Worm (Caenorhabditis elegans) whole organism, dauer: ENCODE data around the gene nhr-116.
"Not testable (repeated sequence)": the region's sequence is repeated elsewhere in the genome, so short reads cannot be mapped to it uniquely, and the experiment has no call there.

Experiments used
- unc-62 ChIP-seq: sonication (generic microtip); optimal IDR thresholded peaks from 2 replicates; lab custom pipeline; 2017; ENCODE audit warnings: missing biosample characterization, missing genetic modification reagents, missing genetic modification characterization

nhr-116 gene

DNA sequence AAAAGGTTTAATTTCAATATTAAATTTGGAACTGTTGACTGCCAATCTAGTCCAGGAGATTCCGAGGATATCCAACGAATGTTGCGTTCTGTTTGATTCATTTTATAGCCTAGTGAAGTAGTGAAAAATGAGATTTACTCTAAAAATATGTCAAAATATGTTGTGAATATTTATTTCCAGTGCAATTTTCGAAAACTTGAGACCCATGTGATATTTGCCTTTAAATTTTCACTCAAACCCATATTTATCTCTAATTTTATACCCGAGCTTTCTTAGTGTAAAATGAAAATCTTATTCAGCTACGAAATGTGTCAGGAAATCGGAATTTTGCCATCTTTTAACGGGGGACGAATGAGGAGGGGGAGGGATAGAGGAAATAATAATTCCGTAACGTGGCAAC lies 2.2 kb upstream of the nhr-116 start, which contains the start of gene F09C6.16:
TSS of gene F09C6.16 (minus strand) at position 101 of the 400 bp plus-strand sequence.
- TF ChIP-seq unc-62 = no peak

- no peak for TF ChIP-seq unc-62
These were observed 1.2 kb upstream of the nhr-116 start for ce11 chrV:16910864-16911263.

DNA sequence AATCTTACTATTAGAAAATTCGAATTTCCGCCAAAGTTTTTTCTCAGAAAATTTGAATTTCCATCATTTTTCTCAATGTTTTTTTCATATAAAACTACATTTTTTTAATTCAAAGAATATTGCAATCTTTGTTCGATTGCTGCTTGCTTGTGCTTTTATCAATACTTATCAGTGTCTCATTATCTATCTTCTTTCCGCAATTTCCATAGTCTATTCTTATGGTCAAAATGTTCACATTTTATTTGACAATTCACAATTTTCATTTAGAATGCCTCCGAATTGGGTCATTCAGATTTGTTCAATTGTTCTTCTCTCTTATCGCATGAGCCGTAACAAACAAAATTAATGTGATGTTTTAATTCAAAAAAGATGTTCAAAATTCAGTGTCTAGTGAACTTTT lies 740 bp upstream of the nhr-116 start:
- TF ChIP-seq unc-62 = no peak

DNA sequence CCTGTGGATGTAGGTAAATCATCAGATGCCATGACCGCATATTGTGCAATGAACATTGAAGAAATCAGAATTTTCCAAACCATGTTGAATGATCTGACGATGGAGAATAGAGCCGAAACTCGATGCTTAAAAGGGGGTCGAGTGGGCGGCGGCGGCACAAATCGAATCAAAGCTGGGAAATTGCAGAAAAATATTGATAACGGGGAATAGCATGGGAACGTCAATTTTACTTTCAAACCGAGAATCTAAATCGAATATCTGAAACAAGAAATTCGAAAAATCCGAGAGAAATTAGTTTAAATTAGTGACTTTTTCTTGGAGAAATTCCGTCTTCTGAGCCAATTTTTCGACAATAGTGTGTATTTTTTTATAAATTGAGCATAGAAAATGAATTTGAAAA lies 4.0 kb downstream of the nhr-116 start, which contains the start of gene F09C6.10:
TSS of gene F09C6.10 (minus strand) at position 101 of the 400 bp plus-strand sequence.
- TF ChIP-seq unc-62 = no peak

ce11 chrV:16918378-16918777 lies 6.3 kb downstream of the nhr-116 start, which contains the start of the genes fbxa-206 and Y102A5C.2:
TSS of gene fbxa-206 (minus strand) at chrV:16918478.
TSS of gene Y102A5C.2 (plus strand) at chrV:16918731.
- no peak for TF ChIP-seq unc-62

DNA sequence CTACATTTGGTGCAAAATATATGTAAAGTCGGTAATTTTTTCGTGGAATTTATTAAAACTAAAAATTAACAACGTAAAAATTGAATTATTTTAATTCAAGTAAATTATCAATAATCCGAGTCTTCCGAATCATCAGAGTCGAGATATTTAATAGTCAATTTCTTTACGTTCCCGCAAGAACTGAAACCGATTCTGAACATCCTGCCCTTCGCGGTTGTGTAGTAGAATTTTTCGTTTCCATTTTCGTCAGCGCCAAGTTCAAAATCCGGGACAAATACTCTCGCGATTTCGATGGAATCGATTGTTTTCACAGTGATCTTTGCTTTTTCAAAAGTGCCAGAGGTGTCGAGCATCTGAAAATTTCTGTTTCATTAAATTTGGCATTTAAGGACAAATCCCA lies 7.6 kb downstream of the nhr-116 start:
- no peak for TF ChIP-seq unc-62

DNA sequence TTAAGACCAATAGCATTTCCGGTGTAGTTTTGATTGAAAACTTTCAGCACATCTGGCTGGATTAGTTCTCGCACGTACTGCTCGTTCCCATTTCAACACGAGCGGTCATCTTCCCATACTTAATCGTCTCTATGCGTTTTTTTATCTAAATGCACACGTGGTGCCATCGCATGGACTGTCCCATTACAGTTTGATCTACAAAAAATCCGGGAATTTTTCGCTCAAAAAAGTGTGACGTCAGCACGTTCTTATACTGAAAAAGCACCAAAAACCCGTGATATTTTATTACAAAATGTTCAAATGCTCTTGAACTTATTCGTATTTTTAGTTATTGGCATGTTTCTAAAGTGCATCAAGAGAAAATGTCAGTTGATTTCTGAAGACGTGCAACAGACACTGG lies 9.9 kb downstream of the nhr-116 start, which contains the start of gene Y102A5C.4:
TSS of gene Y102A5C.4 (plus strand) at position 301 of the 400 bp plus-strand sequence.
- no peak for TF ChIP-seq unc-62

DNA sequence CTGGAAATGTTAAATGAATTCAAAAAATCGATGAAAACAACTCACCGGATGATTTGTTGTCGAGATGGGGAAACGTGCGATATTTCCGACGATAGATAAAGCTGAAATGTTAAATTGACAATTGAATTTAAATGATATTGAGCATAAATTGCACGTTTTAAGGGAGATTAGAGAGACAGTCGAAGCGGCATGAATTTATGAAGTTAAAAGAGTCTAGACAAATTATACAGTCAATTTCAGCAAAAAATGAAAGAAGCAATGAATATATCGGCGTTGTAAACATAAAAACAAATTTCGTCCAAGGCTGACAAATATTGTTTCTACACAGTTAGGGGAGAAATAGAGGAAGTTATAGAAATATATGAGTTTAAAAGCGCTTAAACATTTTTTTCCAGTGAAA lies 15.3 kb downstream of the nhr-116 start, which contains the start of gene Y102A5C.36:
TSS of gene Y102A5C.36 (minus strand) at position 101 of the 400 bp plus-strand sequence.
- TF ChIP-seq unc-62 = no peak

DNA sequence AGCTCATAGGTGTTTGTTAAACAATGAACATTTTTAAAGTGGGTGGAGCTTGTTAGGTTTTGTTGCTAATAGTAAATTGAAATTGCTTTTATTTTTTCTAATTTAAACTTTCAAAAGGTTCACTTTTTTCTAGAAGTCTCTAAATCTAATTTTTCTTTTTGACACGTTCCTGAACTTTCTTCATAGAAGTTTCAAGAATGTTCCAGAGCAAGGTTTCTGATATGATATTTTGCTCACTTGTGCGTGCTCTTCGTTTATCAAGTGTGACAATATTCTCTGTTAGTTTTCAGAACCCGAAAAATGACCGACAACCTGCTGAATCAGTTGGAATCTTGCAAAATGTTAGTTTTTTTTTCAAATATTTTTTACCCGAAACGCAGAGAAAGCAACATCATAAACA lies 26.7 kb downstream of the nhr-116 start, which contains the start of gene fbxa-148:
TSS of gene fbxa-148 (plus strand) at position 301 of the 400 bp plus-strand sequence.
- TF ChIP-seq unc-62 = not testable (repeated sequence)

- not testable (repeated sequence) for TF ChIP-seq unc-62
These were observed 36.0 kb downstream of the nhr-116 start, which contains the start of gene fbxa-112 for ce11 chrV:16948011-16948410. TSS of gene fbxa-112 (minus strand) at chrV:16948111.

- TF ChIP-seq unc-62 = not testable (repeated sequence)
These were observed 37.6 kb downstream of the nhr-116 start, which contains the start of gene fbxa-111 for ce11 chrV:16949609-16950008. TSS of gene fbxa-111 (minus strand) at chrV:16949709.

- no peak for TF ChIP-seq unc-62
These were observed 38.0 kb downstream of the nhr-116 start for ce11 chrV:16950036-16950435.

DNA sequence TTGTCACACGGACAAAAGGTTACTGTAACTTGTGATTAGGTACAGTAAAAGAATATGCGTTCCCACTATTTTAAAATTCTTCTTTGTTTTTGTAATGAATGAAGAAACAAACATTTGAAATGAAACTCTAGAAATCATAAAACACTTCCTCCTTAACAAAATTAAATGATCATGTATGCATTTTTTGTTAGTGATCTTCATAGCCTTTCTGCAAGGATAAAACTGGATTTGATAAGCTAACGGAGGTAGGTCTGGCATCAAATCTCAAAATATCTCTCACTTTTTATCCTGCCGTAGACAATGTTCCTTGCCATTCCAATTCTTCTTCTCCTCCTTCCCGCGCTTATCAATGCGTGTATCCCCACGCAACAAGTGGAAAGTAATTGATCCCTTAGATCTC lies 39.5 kb downstream of the nhr-116 start, which contains the start of gene clec-238:
TSS of gene clec-238 (plus strand) at position 301 of the 400 bp plus-strand sequence.
- no peak for TF ChIP-seq unc-62

ce11 chrV:16954766-16955165 lies 42.7 kb downstream of the nhr-116 start, which contains the start of gene srh-206:
TSS of gene srh-206 (minus strand) at chrV:16954866.
- TF ChIP-seq unc-62 = no peak

ce11 chrV:16956229-16956628 lies 44.2 kb downstream of the nhr-116 start, which contains the start of gene clec-239:
TSS of gene clec-239 (plus strand) at chrV:16956529.
- TF ChIP-seq unc-62 = no peak

DNA sequence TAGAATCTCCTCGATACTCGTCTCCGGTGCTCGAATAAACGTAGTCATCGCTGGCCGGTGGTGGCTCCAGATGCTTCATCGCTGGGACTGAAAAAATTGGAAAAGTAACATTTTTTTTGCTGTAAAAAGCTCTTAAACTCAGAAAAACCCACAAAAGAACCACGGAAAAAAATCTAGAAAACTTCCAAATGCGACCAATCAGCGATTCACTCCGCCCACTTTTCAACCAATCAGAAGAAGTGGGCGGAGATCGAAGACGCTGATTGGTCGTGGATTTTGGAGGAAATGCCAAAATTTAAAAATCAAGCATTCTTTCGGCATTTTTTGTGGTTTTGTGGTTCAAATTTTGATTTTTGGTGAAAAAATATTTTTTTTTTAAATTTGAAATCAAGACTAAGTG lies 46.9 kb downstream of the nhr-116 start:
- TF ChIP-seq unc-62 = no peak
